Fruit fly (Drosophila melanogaster): ENCODE results near the gene for.

The for gene

DNA sequence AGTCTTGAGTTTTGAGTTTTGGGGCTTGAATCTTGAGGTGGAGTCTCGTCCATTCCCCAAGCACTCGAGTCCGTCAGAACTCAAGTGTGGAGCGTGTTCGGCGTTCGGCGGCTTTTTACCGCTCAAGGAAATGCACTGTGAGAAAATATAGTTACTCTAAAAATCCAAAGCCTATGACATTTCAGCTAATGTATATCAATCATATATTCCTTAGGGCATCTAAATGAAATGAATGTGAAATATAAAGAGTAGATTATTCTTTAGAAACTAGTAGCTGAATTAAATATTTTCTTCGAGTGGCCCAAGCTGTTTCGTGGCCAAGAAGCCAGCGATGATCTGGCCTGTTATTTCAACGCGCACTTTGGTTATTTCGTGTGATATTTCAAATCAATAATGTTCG is 69.5 kb downstream of the for start (continued):
- TF ChIP-seq sob (GFP tag; IDR thresholded peaks at IDR 0.05) (peak; percentile 60; the same call in 1 of the 2 replicates), CG10543 (GFP tag; optimal IDR thresholded peaks at IDR 0.05) (no peak), CG7357 (GFP tag; IDR thresholded peaks at IDR 0.05) (peak; percentile 39; the same call in 1 of the 3 replicates), Camta (GFP tag; optimal IDR thresholded peaks at IDR 0.05) (peak; percentile 17), tx (GFP tag; optimal IDR thresholded peaks at IDR 0.05) (no peak), CG10654 (GFP tag; optimal IDR thresholded peaks at IDR 0.05) (peak; percentile 17), org-1 (GFP tag; optimal IDR thresholded peaks at IDR 0.05) (peak; percentile 13), ftz-f1 (GFP tag; optimal IDR thresholded peaks at IDR 0.05) (no peak), CG2116 (GFP tag; optimal IDR thresholded peaks at IDR 0.05) (no peak), Atf3 (GFP tag; optimal IDR thresholded peaks at IDR 0.05) (no peak), CG11247 (GFP tag; IDR thresholded peaks at IDR 0.05) (no peak), CG4360 (GFP tag; IDR thresholded peaks at IDR 0.05) (no peak), CG34422 (GFP tag; IDR thresholded peaks at IDR 0.05) (no peak), CG12155 (GFP tag; optimal IDR thresholded peaks at IDR 0.05) (no peak), CG1233 (GFP tag; optimal IDR thresholded peaks at IDR 0.05) (peak; percentile 33), CG31388 (GFP tag; optimal IDR thresholded peaks at IDR 0.05) (no peak), Lpt (GFP tag; optimal IDR thresholded peaks at IDR 0.05) (no peak), CG43689 (GFP tag; IDR thresholded peaks at IDR 0.05) (no peak), CG30431 (GFP tag; optimal IDR thresholded peaks at IDR 0.05) (no peak), CG11695 (GFP tag; IDR thresholded peaks at IDR 0.05) (peak; percentile 53; the same call in 1 of the 3 replicates), stc (GFP tag; IDR thresholded peaks at IDR 0.05) (no peak), CG18476 (GFP tag; optimal IDR thresholded peaks at IDR 0.05) (no peak), en (GFP tag; optimal IDR thresholded peaks at IDR 0.05) (no peak), CG4854 (GFP tag; optimal IDR thresholded peaks at IDR 0.05) (no peak), CG14014 (GFP tag; IDR thresholded peaks at IDR 0.05) (0 out of 2 replicates have a peak, but pooled peaks have one; percentile 15), CG11504 (tag; optimal IDR thresholded peaks at IDR 0.05) (peak; percentile 38), CG12071 (GFP tag; optimal IDR thresholded peaks at IDR 0.05) (no peak), MBD-R2 (GFP tag; IDR thresholded peaks at IDR 0.05) (no peak), grn (GFP tag; optimal IDR thresholded peaks at IDR 0.05) (no peak), CG6791 (GFP tag; IDR thresholded peaks at IDR 0.05; ENCODE audit: partially characterized antibody) (no peak), Doc2 (GFP tag; IDR thresholded peaks at IDR 0.05) (no peak), PHDP (tag; optimal IDR thresholded peaks at IDR 0.05) (peak; percentile 40), Vsx1 (GFP tag; optimal IDR thresholded peaks at IDR 0.05) (peak; percentile 18), Nf-YB (GFP tag; optimal IDR thresholded peaks at IDR 0.05) (peak; percentile 7), Sox100B (GFP tag; optimal IDR thresholded peaks at IDR 0.05) (peak; percentile 26), Eip74EF (GFP tag; optimal IDR thresholded peaks at IDR 0.05) (no peak), az2 (GFP tag; optimal IDR thresholded peaks at IDR 0.05) (peak; percentile 38), B-H2 (GFP tag; optimal IDR thresholded peaks at IDR 0.05) (no peak), CHES-1-like (GFP tag; optimal IDR thresholded peaks at IDR 0.05) (no peak), tap (tag; optimal IDR thresholded peaks at IDR 0.05) (peak; percentile 1), Ptx1 (GFP tag; IDR thresholded peaks at IDR 0.05) (peak; percentile 51), CG4404 (GFP tag; IDR thresholded peaks at IDR 0.05) (no peak), CG16813 (GFP tag; IDR thresholded peaks at IDR 0.05; ENCODE audit: partially characterized antibody) (no peak), NC2β (GFP tag; optimal IDR thresholded peaks at IDR 0.05) (peak; percentile 22)
